Fruit fly (Drosophila melanogaster) whole organism, adult: ENCODE data around the gene CG15629.

ENCODE experiments used
- CG33017 ChIP-seq: fragments of 200-800 bp; sonication (Bioruptor generic); optimal IDR thresholded peaks from 2 replicates; lab custom pipeline; 2018; ENCODE audit warnings: missing biosample characterization, mild to moderate bottlenecking, missing genetic modification characterization, moderate library complexity
- CG5204 ChIP-seq: fragments of 200-800 bp; sonication (Bioruptor generic); optimal IDR thresholded peaks from 2 replicates; lab custom pipeline; 2016; ENCODE audit warnings: missing biosample characterization, missing genetic modification characterization
- Mnt ChIP-seq: fragments of 200-800 bp; sonication (Bioruptor generic); optimal IDR thresholded peaks from 2 replicates; lab custom pipeline; 2016; ENCODE audit warnings: missing biosample characterization, mild to moderate bottlenecking, missing genetic modification characterization

dm6 chr2L:4865400-4865799 lies 52.6 kb downstream of the CG15629 start:
- TF ChIP-seq CG5204 (GFP tag; lab: Kevin White, UChicago): no peak
- no peak for TF ChIP-seq CG33017 (tag; lab: Kevin White, UChicago)
- no peak for TF ChIP-seq Mnt (GFP tag; lab: Kevin White, UChicago)
